Worm (Caenorhabditis elegans): ENCODE data around the gene C55A1.6.
"Not testable (repeated sequence)": the region's sequence is repeated elsewhere in the genome, so short reads cannot be mapped to it uniquely, and the experiment has no call there.

The C55A1.6 gene

ce11 chrV:15670139-15670538, 22.3 kb downstream of the C55A1.6 start, which contains the start of gene K06B4.15:
K06B4.15 (plus strand) TSS chrV:15670439.
- not testable (repeated sequence) for TF ChIP-seq mab-9 (GFP tag; IDR thresholded peaks at IDR 0.05); mef-2 (tag; optimal IDR thresholded peaks at IDR 0.05); xbp-1 (tag; optimal IDR thresholded peaks at IDR 0.05)

ce11 chrV:15673707-15674106, 25.9 kb downstream of the C55A1.6 start, which contains the start of gene nhr-51:
nhr-51 (plus strand) TSS chrV:15674007.
- TF ChIP-seq nhr-47 (tag; optimal IDR thresholded peaks at IDR 0.05) (no peak), nhr-28 (tag; optimal IDR thresholded peaks at IDR 0.05) (no peak)

- TF ChIP-seq grh-1 (GFP tag; IDR thresholded peaks at IDR 0.05): no peak
- no peak for TF ChIP-seq sup-37 (GFP tag; optimal IDR thresholded peaks at IDR 0.05)
- TF ChIP-seq ceh-90 (tag; optimal IDR thresholded peaks at IDR 0.05): no peak
- no peak for TF ChIP-seq nhr-12 (tag; optimal IDR thresholded peaks at IDR 0.05)
- TF ChIP-seq C34B4.2 (tag; optimal IDR thresholded peaks at IDR 0.05): no peak
- TF ChIP-seq fkh-8 (tag; optimal IDR thresholded peaks at IDR 0.05): no peak
- TF ChIP-seq ztf-11 (tag; optimal IDR thresholded peaks at IDR 0.05): no peak
- TF ChIP-seq elt-2 (tag; optimal IDR thresholded peaks at IDR 0.05): no peak
- no peak for TF ChIP-seq Y116A8C.19 (tag; optimal IDR thresholded peaks at IDR 0.05; ENCODE audit: borderline replicate concordance)
- TF ChIP-seq aha-1 (tag; optimal IDR thresholded peaks at IDR 0.05): no peak
- TF ChIP-seq ama-1 (optimal IDR thresholded peaks at IDR 0.05): no peak
- TF ChIP-seq egl-27 (tag; optimal IDR thresholded peaks at IDR 0.05): no peak
- TF ChIP-seq efl-3 (GFP tag; optimal IDR thresholded peaks at IDR 0.05): no peak
- no peak for TF ChIP-seq dpl-1 (GFP tag; optimal IDR thresholded peaks at IDR 0.05)
- no peak for TF ChIP-seq zip-4 (GFP tag; optimal IDR thresholded peaks at IDR 0.05)
- TF ChIP-seq ces-1 (GFP tag; optimal IDR thresholded peaks at IDR 0.05): no peak
Measured at ce11 chrV:15674899-15675298, 27.1 kb downstream of the C55A1.6 start.

- no peak for TF ChIP-seq F16B12.6 (tag; optimal IDR thresholded peaks at IDR 0.05)
- TF ChIP-seq pax-3 (tag; optimal IDR thresholded peaks at IDR 0.05): no peak
- TF ChIP-seq mef-2 (tag; optimal IDR thresholded peaks at IDR 0.05): no peak
- no peak for TF ChIP-seq fkh-4 (tag; optimal IDR thresholded peaks at IDR 0.05; ENCODE audit: borderline replicate concordance)
- TF ChIP-seq skn-1 (tag; optimal IDR thresholded peaks at IDR 0.05): no peak
- no peak for TF ChIP-seq nhr-237 (tag; optimal IDR thresholded peaks at IDR 0.05)
- no peak for TF ChIP-seq ceh-90 (tag; optimal IDR thresholded peaks at IDR 0.05)
- no peak for TF ChIP-seq snu-23 (GFP tag; optimal IDR thresholded peaks at IDR 0.05)
- no peak for TF ChIP-seq nhr-76 (tag; optimal IDR thresholded peaks at IDR 0.05)
- TF ChIP-seq egl-13 (tag; optimal IDR thresholded peaks at IDR 0.05): no peak
- no peak for TF ChIP-seq xbp-1 (tag; optimal IDR thresholded peaks at IDR 0.05)
- TF ChIP-seq snpc-4 (tag; optimal IDR thresholded peaks at IDR 0.05): no peak
- no peak for TF ChIP-seq nhr-71 (tag; optimal IDR thresholded peaks at IDR 0.05)
- TF ChIP-seq pqm-1 (tag; optimal IDR thresholded peaks at IDR 0.05): no peak
- no peak for TF ChIP-seq nhr-19 (GFP tag; conservative IDR thresholded peaks at IDR 0.05)
- TF ChIP-seq pag-3 (tag; optimal IDR thresholded peaks at IDR 0.05; ENCODE audit: borderline replicate concordance, insufficient read depth): no peak
- TF ChIP-seq lin-13 (GFP tag; optimal IDR thresholded peaks at IDR 0.05): no peak
- TF ChIP-seq elt-2 (tag; optimal IDR thresholded peaks at IDR 0.05): no peak
Measured at ce11 chrV:15677222-15677621, 29.4 kb downstream of the C55A1.6 start, which contains the start of gene nhr-52. nhr-52 (plus strand) TSS chrV:15677522.

- TF ChIP-seq nhr-47 (tag; optimal IDR thresholded peaks at IDR 0.05): peak; percentile 49
- TF ChIP-seq ceh-90 (tag; optimal IDR thresholded peaks at IDR 0.05): no peak
- no peak for TF ChIP-seq efl-1 (optimal IDR thresholded peaks at IDR 0.05)
- no peak for TF ChIP-seq efl-1 (GFP tag; optimal IDR thresholded peaks at IDR 0.05 in 1 of 2)
- no peak for TF ChIP-seq fos-1 (tag; optimal IDR thresholded peaks at IDR 0.05)
- no peak for TF ChIP-seq Y116A8C.19 (tag; optimal IDR thresholded peaks at IDR 0.05; ENCODE audit: borderline replicate concordance)
- no peak for TF ChIP-seq blmp-1 (tag; optimal IDR thresholded peaks at IDR 0.05)
- TF ChIP-seq C16A3.4 (tag; optimal IDR thresholded peaks at IDR 0.05): no peak
- TF ChIP-seq mab-9 (GFP tag; IDR thresholded peaks at IDR 0.05): no peak
- TF ChIP-seq nhr-90 (tag; optimal IDR thresholded peaks at IDR 0.05; ENCODE audit: poor library complexity): no peak
- TF ChIP-seq mef-2 (tag; optimal IDR thresholded peaks at IDR 0.05): no peak
- TF ChIP-seq egl-13 (tag; optimal IDR thresholded peaks at IDR 0.05): no peak
- no peak for TF ChIP-seq efl-3 (GFP tag; optimal IDR thresholded peaks at IDR 0.05)
- TF ChIP-seq mdl-1 (tag; optimal IDR thresholded peaks at IDR 0.05): no peak
- no peak for TF ChIP-seq C04F5.9 (tag; optimal IDR thresholded peaks at IDR 0.05)
- no peak for TF ChIP-seq irx-1 (tag; optimal IDR thresholded peaks at IDR 0.05)
- no peak for TF ChIP-seq tbx-2 (tag; optimal IDR thresholded peaks at IDR 0.05)
- TF ChIP-seq aly-2 (tag; optimal IDR thresholded peaks at IDR 0.05): no peak
- peak; percentile 98 for TF ChIP-seq dsc-1 (tag; optimal IDR thresholded peaks at IDR 0.05)
Measured at ce11 chrV:15685599-15685998, 37.8 kb downstream of the C55A1.6 start, which contains the start of gene nhr-196. nhr-196 (plus strand) TSS chrV:15685716.
